Fruit fly (Drosophila melanogaster) whole organism, pupa: Measurements from ENCODE around the gene Hipk.

Experiments used
- CG10348 ChIP-seq: fragments of 200-800 bp; sonication (Bioruptor generic); IDR thresholded peaks from 2 replicates; pipeline ENCODE4 v1.3.6; 2022; ENCODE audit warnings: missing biosample characterization, missing genetic modification characterization
- CG12605 ChIP-seq: fragments of 200-800 bp; sonication (Bioruptor generic); IDR thresholded peaks from 2 replicates; pipeline ENCODE4 v1.3.6; 2022; ENCODE audit warnings: missing biosample characterization, missing genetic modification characterization
- CG13204 ChIP-seq: fragments of 200-800 bp; sonication (Bioruptor generic); optimal IDR thresholded peaks from 2 replicates; lab custom pipeline; 2018; ENCODE audit warnings: missing biosample characterization, mild to moderate bottlenecking, missing genetic modification characterization, moderate library complexity
- CG14655 ChIP-seq: fragments of 200-800 bp; sonication (Bioruptor generic); optimal IDR thresholded peaks from 3 replicates; lab custom pipeline; 2017; ENCODE audit warnings: mild to moderate bottlenecking, missing biosample characterization, missing genetic modification reagents, missing genetic modification characterization
- CG15710 ChIP-seq: fragments of 200-800 bp; sonication (Bioruptor generic); optimal IDR thresholded peaks from 2 replicates; lab custom pipeline; 2018; ENCODE audit warnings: missing biosample characterization, mild to moderate bottlenecking, missing genetic modification characterization, moderate library complexity
- CG17806 ChIP-seq: fragments of 200-800 bp; sonication (Bioruptor generic); optimal IDR thresholded peaks from 2 replicates; lab custom pipeline; 2018; ENCODE audit warnings: missing biosample characterization, mild to moderate bottlenecking, missing genetic modification characterization, moderate library complexity
- CG32121 ChIP-seq: fragments of 200-800 bp; sonication (Bioruptor generic); IDR thresholded peaks from 2 replicates; pipeline ENCODE4 v1.3.6; 2022; ENCODE audit warnings: missing biosample characterization, missing genetic modification characterization
- CG34367 ChIP-seq: fragments of 200-800 bp; sonication (Bioruptor generic); optimal IDR thresholded peaks from 2 replicates; lab custom pipeline; 2018; ENCODE audit warnings: missing biosample characterization, mild to moderate bottlenecking, missing genetic modification characterization
- CG4496 ChIP-seq: fragments of 200-800 bp; sonication (Bioruptor generic); IDR thresholded peaks from 3 replicates; pipeline ENCODE4 v1.3.6; 2022; ENCODE audit warnings: missing biosample characterization, missing genetic modification characterization
- CG8159 ChIP-seq: fragments of 200-800 bp; sonication (Bioruptor generic); optimal IDR thresholded peaks from 3 replicates; lab custom pipeline; 2018; ENCODE audit warnings: missing biosample characterization, mild to moderate bottlenecking, missing genetic modification characterization, moderate library complexity
- CG8301 ChIP-seq: fragments of 200-800 bp; sonication (Bioruptor generic); optimal IDR thresholded peaks from 2 replicates; lab custom pipeline; 2018; ENCODE audit warnings: missing biosample characterization, mild to moderate bottlenecking, missing genetic modification characterization
- CG9948 ChIP-seq: fragments of 200-800 bp; sonication (Bioruptor generic); optimal IDR thresholded peaks from 2 replicates; lab custom pipeline; 2018; ENCODE audit warnings: missing biosample characterization, mild to moderate bottlenecking, missing genetic modification characterization, moderate library complexity
- D1 ChIP-seq: fragments of 200-800 bp; sonication (Bioruptor generic); optimal IDR thresholded peaks from 2 replicates; lab custom pipeline; 2018; ENCODE audit warnings: missing biosample characterization, mild to moderate bottlenecking, missing genetic modification characterization, moderate library complexity
- EcR ChIP-seq: fragments of 200-800 bp; sonication (Bioruptor generic); optimal IDR thresholded peaks from 3 replicates; lab custom pipeline; 2019; ENCODE audit warnings: missing biosample characterization, missing genetic modification characterization, mild to moderate bottlenecking, moderate library complexity, missing genetic modification reagents
- Ets98B ChIP-seq: fragments of 200-800 bp; sonication (Bioruptor generic); IDR thresholded peaks from 2 replicates; pipeline ENCODE4 v1.3.6; 2022; ENCODE audit warnings: missing biosample characterization, missing genetic modification characterization
- Pif1A ChIP-seq: fragments of 200-800 bp; sonication (Bioruptor generic); optimal IDR thresholded peaks from 3 replicates; lab custom pipeline; 2016; ENCODE audit warnings: missing biosample characterization, missing genetic modification characterization
- Pif1B ChIP-seq: fragments of 200-800 bp; sonication (Bioruptor generic); optimal IDR thresholded peaks from 3 replicates; lab custom pipeline; 2016; ENCODE audit warnings: missing biosample characterization, missing genetic modification characterization
- Snoo ChIP-seq: fragments of 200-800 bp; sonication (Bioruptor generic); optimal IDR thresholded peaks from 3 replicates; lab custom pipeline; 2017; ENCODE audit warnings: missing biosample characterization, mild to moderate bottlenecking, missing genetic modification characterization, inconsistent platforms
- fd96Ca ChIP-seq: fragments of 200-800 bp; sonication (Bioruptor generic); IDR thresholded peaks from 3 replicates; pipeline ENCODE4 v1.3.6; 2022; ENCODE audit warnings: missing biosample characterization, missing genetic modification characterization
- gl ChIP-seq: fragments of 200-800 bp; sonication (Bioruptor generic); optimal IDR thresholded peaks from 2 replicates; lab custom pipeline; 2018; ENCODE audit warnings: missing biosample characterization, mild to moderate bottlenecking, missing genetic modification characterization
- rn ChIP-seq: fragments of 200-800 bp; sonication (Bioruptor generic); IDR thresholded peaks from 2 replicates; pipeline ENCODE4 v1.3.6; 2022; ENCODE audit warnings: missing biosample characterization, missing genetic modification characterization

Gene Hipk

dm6 chr3L:550828-551094 is 7.9 kb downstream of the Hipk start:
- TF ChIP-seq gl (no peak), CG17806 (tag; lab: Kevin White, UChicago) (no peak), CG13204 (no peak)

dm6 chr3L:551844-552243 is 9.0 kb downstream of the Hipk start:
- TF ChIP-seq rn (no peak), CG4496 (GFP tag; lab: Robert Waterston, UW) (no peak), fd96Ca (GFP tag; lab: Robert Waterston, UW) (no peak), Pif1B (GFP tag; lab: Kevin White, UChicago) (no peak)
- TF ChIP-seq, all 21 proteins: peak for 0

dm6 chr3L:552446-552845 is 9.6 kb downstream of the Hipk start:
- TF ChIP-seq CG8301 (tag; lab: Kevin White, UChicago), result no peak
- TF ChIP-seq fd96Ca (GFP tag; lab: Robert Waterston, UW), result no peak
- no peak for TF ChIP-seq Snoo
- peak; percentile 27; the same call in 1 of the 3 replicates for TF ChIP-seq CG4496 (GFP tag; lab: Robert Waterston, UW)
- TF ChIP-seq CG32121, result no peak

- peak; percentile 86 for TF ChIP-seq EcR (GFP tag; lab: Kevin White, UChicago)
- TF ChIP-seq D1 (tag; lab: Kevin White, UChicago), result peak; percentile 84
- peak; percentile 96 for TF ChIP-seq CG8159 (tag; lab: Kevin White, UChicago)
- TF ChIP-seq Pif1B (GFP tag; lab: Kevin White, UChicago), result peak; percentile 92
- peak; percentile 71 for TF ChIP-seq CG12605 (GFP tag; lab: Robert Waterston, UW)
- peak; percentile 94 for TF ChIP-seq Pif1A
- peak; percentile 64 for TF ChIP-seq CG8301 (tag; lab: Kevin White, UChicago)
- 0 out of 2 replicates have a peak, but pooled peaks have one; percentile 13 for TF ChIP-seq CG10348 (GFP tag; lab: Robert Waterston, UW)
- peak; percentile 67 for TF ChIP-seq CG14655
- peak; percentile 92 for TF ChIP-seq CG4496 (GFP tag; lab: Robert Waterston, UW)
- TF ChIP-seq Snoo, result peak; percentile 89
- TF ChIP-seq Ets98B (GFP tag; lab: Robert Waterston, UW), result peak; percentile 85
- peak; percentile 88 for TF ChIP-seq CG34367 (tag; lab: Kevin White, UChicago)
- peak; percentile 84 for TF ChIP-seq fd96Ca (GFP tag; lab: Robert Waterston, UW)
- TF ChIP-seq gl, result peak; percentile 94
- peak; percentile 79 for TF ChIP-seq CG32121
- TF ChIP-seq CG13204, result peak; percentile 93
- TF ChIP-seq rn, result peak; percentile 79
- TF ChIP-seq CG15710 (tag; lab: Kevin White, UChicago), result peak; percentile 97
- peak; percentile 88 for TF ChIP-seq CG9948 (tag; lab: Kevin White, UChicago)
- peak; percentile 93 for TF ChIP-seq CG17806 (tag; lab: Kevin White, UChicago)
- TF ChIP-seq, all 21 proteins: peak for 21
Observed at dm6 chr3L:552950-553349, 10.1 kb downstream of the Hipk start.

DNA sequence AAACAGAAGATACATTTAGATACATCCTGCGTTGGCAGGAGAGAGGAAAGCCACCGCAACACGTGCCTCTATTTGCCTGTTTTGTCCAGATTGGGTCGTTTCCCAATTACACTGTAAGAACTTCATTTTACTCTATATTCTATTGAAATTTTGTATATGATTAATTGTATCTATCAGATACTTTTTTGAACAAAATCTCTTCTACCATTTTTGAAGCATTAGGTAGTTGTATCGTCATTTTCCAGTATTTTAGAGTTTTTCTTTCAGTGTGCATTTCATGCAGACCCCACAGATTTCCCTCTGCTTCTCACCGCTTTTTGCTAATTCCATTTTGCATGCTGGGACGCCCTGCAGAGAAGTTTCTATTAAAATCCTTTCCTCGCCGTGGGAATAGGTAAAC is 11.7 kb downstream of the Hipk start:
- TF ChIP-seq CG12605 (GFP tag; lab: Robert Waterston, UW), result peak; percentile 73
- TF ChIP-seq D1 (tag; lab: Kevin White, UChicago), result no peak
- peak; percentile 80 for TF ChIP-seq CG14655
- TF ChIP-seq CG4496 (GFP tag; lab: Robert Waterston, UW), result peak; percentile 83; the same call in 2 of the 3 replicates
- TF ChIP-seq CG8159 (tag; lab: Kevin White, UChicago), result peak; percentile 61
- TF ChIP-seq Pif1B (GFP tag; lab: Kevin White, UChicago), result peak; percentile 31
- peak; percentile 59 for TF ChIP-seq Pif1A
- no peak for TF ChIP-seq CG13204
- no peak for TF ChIP-seq CG10348 (GFP tag; lab: Robert Waterston, UW)
- TF ChIP-seq gl, result no peak
- TF ChIP-seq fd96Ca (GFP tag; lab: Robert Waterston, UW), result peak; percentile 10; the same call in 1 of the 3 replicates
- peak; percentile 34 for TF ChIP-seq CG34367 (tag; lab: Kevin White, UChicago)
- peak; percentile 79 for TF ChIP-seq CG8301 (tag; lab: Kevin White, UChicago)
- TF ChIP-seq Snoo, result no peak
- TF ChIP-seq rn, result peak; percentile 39; the same call in 1 of the 2 replicates
- TF ChIP-seq CG15710 (tag; lab: Kevin White, UChicago), result peak; percentile 43
- TF ChIP-seq EcR (GFP tag; lab: Kevin White, UChicago), result no peak
- TF ChIP-seq CG17806 (tag; lab: Kevin White, UChicago), result peak; percentile 60
- TF ChIP-seq CG9948 (tag; lab: Kevin White, UChicago), result peak; percentile 69
- peak; percentile 40; the same call in 1 of the 2 replicates for TF ChIP-seq CG32121
- TF ChIP-seq Ets98B (GFP tag; lab: Robert Waterston, UW), result peak; percentile 58
- TF ChIP-seq, all 21 proteins: peak for 15

DNA sequence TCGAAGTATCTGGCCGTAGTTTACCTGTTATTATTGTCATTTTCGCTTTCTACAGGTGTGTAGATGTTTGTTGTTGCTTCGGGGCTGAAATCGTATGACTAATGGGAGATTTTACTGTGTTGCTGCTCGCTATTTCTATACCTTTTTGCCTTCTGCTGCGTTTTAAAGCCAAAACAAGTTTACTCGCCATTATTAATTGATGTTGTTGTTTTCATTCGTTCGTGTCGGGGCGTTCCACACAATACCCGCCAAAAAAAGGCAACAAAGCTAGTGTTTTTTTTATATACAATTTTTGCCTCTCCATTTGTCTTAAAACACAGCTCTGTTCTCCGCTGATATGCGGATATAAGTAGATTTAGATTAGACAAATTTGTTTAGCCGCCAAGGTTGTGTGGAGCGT is 12.5 kb downstream of the Hipk start:
- TF ChIP-seq CG8301 (tag; lab: Kevin White, UChicago) (no peak), rn (no peak), CG14655 (no peak), CG34367 (tag; lab: Kevin White, UChicago) (no peak), CG9948 (tag; lab: Kevin White, UChicago) (no peak), EcR (GFP tag; lab: Kevin White, UChicago) (peak; percentile 6), CG32121 (no peak)

DNA sequence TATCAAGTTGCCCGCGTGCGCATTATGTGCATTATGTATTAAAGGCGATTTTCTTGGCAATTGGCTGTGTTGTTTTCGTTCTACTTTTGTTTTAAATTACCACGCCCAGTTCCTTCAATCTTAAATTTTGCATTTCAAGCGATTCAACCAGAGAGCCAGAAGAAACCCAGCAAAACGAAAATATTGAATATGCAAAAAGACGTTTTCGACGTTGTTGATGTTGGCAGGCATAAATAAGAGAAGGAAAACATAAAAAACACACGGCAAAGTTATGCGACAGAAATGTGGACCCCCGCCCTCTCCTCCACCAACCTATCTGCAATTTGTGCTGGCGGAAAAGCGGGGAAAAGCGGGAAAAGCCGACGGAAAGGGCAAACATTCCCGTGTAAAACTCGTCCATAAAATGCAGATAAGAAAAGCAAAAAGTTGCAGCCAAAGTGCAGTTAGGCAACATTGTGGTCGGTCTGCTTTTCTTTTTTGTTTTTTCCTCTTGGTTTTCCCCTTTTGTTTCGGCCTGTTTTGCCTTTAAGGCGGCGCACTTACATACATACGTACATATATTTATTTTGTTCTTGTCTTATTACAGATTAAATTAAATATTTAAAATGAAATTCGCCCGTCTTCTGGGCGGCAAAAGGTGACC is 13.2 kb downstream of the Hipk start:
- TF ChIP-seq CG34367 (tag; lab: Kevin White, UChicago) (no peak), Snoo (no peak), CG4496 (GFP tag; lab: Robert Waterston, UW) (0 out of 3 replicates have a peak, but pooled peaks have one; percentile 37)
